Fruit fly (Drosophila melanogaster) whole organism, prepupa: ENCODE measurements around the gene CG12679.

Experiments used
- Blimp-1 ChIP-seq: fragments of 200-800 bp; sonication (Bioruptor generic); optimal IDR thresholded peaks from 3 replicates; lab custom pipeline; 2017; ENCODE audit warnings: missing biosample characterization, missing genetic modification characterization, mild to moderate bottlenecking, moderate library complexity, missing genetic modification reagents
- CG11294 ChIP-seq: fragments of 200-800 bp; sonication (Bioruptor generic); IDR thresholded peaks from 2 replicates; pipeline ENCODE4 v1.3.6; 2022; ENCODE audit warnings: missing biosample characterization, missing genetic modification characterization
- CG11762 ChIP-seq: fragments of 200-800 bp; sonication (Bioruptor generic); optimal IDR thresholded peaks from 3 replicates; lab custom pipeline; 2016; ENCODE audit warnings: missing biosample characterization, missing genetic modification characterization; ENCODE audit not compliant: insufficient read depth
- CG11902 ChIP-seq: fragments of 200-800 bp; sonication (Bioruptor generic); optimal IDR thresholded peaks from 3 replicates; lab custom pipeline; 2016; ENCODE audit warnings: missing biosample characterization, missing genetic modification characterization
- CG15336 ChIP-seq: fragments of 200-800 bp; sonication (Bioruptor generic); IDR thresholded peaks from 2 replicates; pipeline ENCODE4 v1.3.6; 2022; ENCODE audit warnings: missing biosample characterization, missing genetic modification characterization
- CG3032 ChIP-seq: fragments of 200-800 bp; optimal IDR thresholded peaks from 2 replicates; lab custom pipeline; 2019; ENCODE audit warnings: missing biosample characterization, mild to moderate bottlenecking, missing genetic modification characterization, moderate library complexity
- CG32006 ChIP-seq: fragments of 200-800 bp; sonication (Bioruptor generic); optimal IDR thresholded peaks from 3 replicates; lab custom pipeline; 2017; ENCODE audit warnings: missing biosample characterization, mild to moderate bottlenecking, missing genetic modification characterization
- CG3919 ChIP-seq: fragments of 200-800 bp; sonication (Bioruptor generic); optimal IDR thresholded peaks from 3 replicates; lab custom pipeline; 2016; ENCODE audit warnings: missing biosample characterization, missing genetic modification characterization
- CG4318 ChIP-seq: fragments of 200-800 bp; sonication (Bioruptor generic); optimal IDR thresholded peaks from 3 replicates; lab custom pipeline; 2017; ENCODE audit warnings: missing biosample characterization, mild to moderate bottlenecking, missing genetic modification characterization
- CG6163 ChIP-seq: fragments of 200-800 bp; sonication (Bioruptor generic); IDR thresholded peaks from 3 replicates; pipeline ENCODE4 v1.3.6; 2022; ENCODE audit warnings: missing biosample characterization, missing genetic modification characterization
- CG6854 ChIP-seq: fragments of 200-800 bp; sonication (Bioruptor generic); optimal IDR thresholded peaks from 2 replicates; lab custom pipeline; 2017; ENCODE audit warnings: missing biosample characterization, mild to moderate bottlenecking, missing genetic modification characterization
- CG7368 ChIP-seq: fragments of 200-800 bp; sonication (Bioruptor generic); optimal IDR thresholded peaks from 3 replicates; lab custom pipeline; 2016; ENCODE audit warnings: missing biosample characterization, missing genetic modification characterization
- CG8119 ChIP-seq: fragments of 200-800 bp; sonication (Bioruptor generic); IDR thresholded peaks from 3 replicates; pipeline ENCODE4 v1.3.6; 2022; ENCODE audit warnings: missing biosample characterization, missing genetic modification characterization
- Eip93F ChIP-seq: fragments of 200-800 bp; sonication (Bioruptor generic); optimal IDR thresholded peaks from 2 replicates; lab custom pipeline; 2016; ENCODE audit warnings: missing biosample characterization, mild to moderate bottlenecking, missing genetic modification characterization
- Ets96B ChIP-seq: fragments of 200-800 bp; optimal IDR thresholded peaks from 2 replicates; lab custom pipeline; 2019; ENCODE audit warnings: missing biosample characterization, mild to moderate bottlenecking, missing genetic modification characterization, moderate library complexity
- Gug ChIP-seq: fragments of 200-800 bp; sonication (Bioruptor generic); IDR thresholded peaks from 2 replicates; pipeline ENCODE4 v1.3.6; 2022; ENCODE audit warnings: missing biosample characterization, missing genetic modification characterization
- Hr38 ChIP-seq: sonication (Bioruptor generic); optimal IDR thresholded peaks from 2 replicates; lab custom pipeline; 2016; ENCODE audit warnings: missing biosample characterization, missing genetic modification characterization
- Hr39 ChIP-seq: fragments of 200-800 bp; sonication (Bioruptor generic); optimal IDR thresholded peaks from 2 replicates; lab custom pipeline; 2016; ENCODE audit warnings: missing biosample characterization, missing genetic modification characterization
- Lpt ChIP-seq: fragments of 200-800 bp; sonication (Bioruptor generic); optimal IDR thresholded peaks from 3 replicates; lab custom pipeline; 2016; ENCODE audit warnings: missing biosample characterization, missing genetic modification characterization
- Met ChIP-seq: fragments of 200-800 bp; sonication (Bioruptor generic); optimal IDR thresholded peaks from 3 replicates; lab custom pipeline; 2016; ENCODE audit warnings: missing biosample characterization, missing genetic modification characterization
- OdsH ChIP-seq: fragments of 200-800 bp; sonication (Bioruptor generic); optimal IDR thresholded peaks from 3 replicates; lab custom pipeline; 2016; ENCODE audit warnings: missing biosample characterization, missing genetic modification characterization
- Smox ChIP-seq: fragments of 200-800 bp; sonication (Bioruptor generic); optimal IDR thresholded peaks from 3 replicates; lab custom pipeline; 2016; ENCODE audit warnings: missing biosample characterization, missing genetic modification characterization
- Sox102F ChIP-seq: fragments of 200-800 bp; sonication (Bioruptor generic); optimal IDR thresholded peaks from 2 replicates; lab custom pipeline; 2016; ENCODE audit warnings: missing biosample characterization, mild to moderate bottlenecking, missing genetic modification characterization
- Sox15 ChIP-seq: fragments of 200-800 bp; sonication (Bioruptor generic); optimal IDR thresholded peaks from 3 replicates; lab custom pipeline; 2016; ENCODE audit warnings: missing biosample characterization, missing genetic modification characterization
- achi ChIP-seq: fragments of 200-800 bp; sonication (Bioruptor generic); optimal IDR thresholded peaks from 3 replicates; lab custom pipeline; 2016; ENCODE audit warnings: missing biosample characterization, missing genetic modification characterization
- dac ChIP-seq: fragments of 200-800 bp; sonication (Bioruptor generic); optimal IDR thresholded peaks from 2 replicates; lab custom pipeline; 2017; ENCODE audit warnings: missing biosample characterization, mild to moderate bottlenecking, missing genetic modification characterization
- dsx ChIP-seq: fragments of 200-800 bp; optimal IDR thresholded peaks from 3 replicates; lab custom pipeline; 2019; ENCODE audit warnings: missing biosample characterization, mild to moderate bottlenecking, missing genetic modification characterization, moderate library complexity; ENCODE audit not compliant: poor library complexity, severe bottlenecking
- eg ChIP-seq: fragments of 200-800 bp; sonication (Bioruptor generic); IDR thresholded peaks from 3 replicates; pipeline ENCODE4 v1.3.6; 2022; ENCODE audit warnings: missing biosample characterization, missing genetic modification characterization
- esn ChIP-seq: fragments of 200-800 bp; sonication (Bioruptor generic); optimal IDR thresholded peaks from 2 replicates; lab custom pipeline; 2016; ENCODE audit warnings: missing biosample characterization, mild to moderate bottlenecking, missing genetic modification characterization, moderate library complexity
- fd85E ChIP-seq: fragments of 200-800 bp; sonication (Bioruptor generic); optimal IDR thresholded peaks from 3 replicates; lab custom pipeline; 2016; ENCODE audit warnings: missing biosample characterization, missing genetic modification characterization
- fkh ChIP-seq: fragments of 200-800 bp; sonication (Bioruptor generic); optimal IDR thresholded peaks from 3 replicates; lab custom pipeline; 2017; ENCODE audit warnings: missing biosample characterization, mild to moderate bottlenecking, missing genetic modification characterization, moderate library complexity
- lz ChIP-seq: fragments of 200-800 bp; sonication (Bioruptor generic); optimal IDR thresholded peaks from 3 replicates; lab custom pipeline; 2016; ENCODE audit warnings: missing biosample characterization, missing genetic modification characterization
- pdm3 ChIP-seq: fragments of 200-800 bp; sonication (Bioruptor generic); optimal IDR thresholded peaks from 3 replicates; lab custom pipeline; 2016; ENCODE audit warnings: missing biosample characterization, missing genetic modification characterization
- salr ChIP-seq, 2 experiments: fragments of 200-800 bp; sonication (Bioruptor generic); optimal IDR thresholded peaks; 3 replicates each; lab custom pipeline; 2016 to 2018; ENCODE audit warnings: missing biosample characterization in 2 of 2, missing genetic modification characterization in 2 of 2, mild to moderate bottlenecking in 1 of 2
- spab ChIP-seq: fragments of 200-800 bp; sonication (Bioruptor generic); optimal IDR thresholded peaks from 2 replicates; lab custom pipeline; 2017; ENCODE audit warnings: missing biosample characterization, mild to moderate bottlenecking, missing genetic modification characterization, missing genetic modification reagents
- ss ChIP-seq, 2 experiments: fragments of 200-800 bp; sonication (Bioruptor generic); optimal IDR thresholded peaks; 2 replicates in 1 of 2; 3 replicates in 1 of 2; lab custom pipeline; 2017 to 2018; ENCODE audit warnings: mild to moderate bottlenecking in 2 of 2, missing biosample characterization in 2 of 2, missing genetic modification characterization in 2 of 2, moderate library complexity in 1 of 2
- svp ChIP-seq: fragments of 200-800 bp; sonication (Bioruptor generic); peaks from one replicate; lab custom pipeline; 2016; ENCODE audit warnings: missing biosample characterization, missing genetic modification characterization
- topi ChIP-seq: fragments of 200-800 bp; sonication (Bioruptor generic); optimal IDR thresholded peaks from 3 replicates; lab custom pipeline; 2016; ENCODE audit warnings: missing biosample characterization, missing genetic modification characterization

CG12679 gene

DNA sequence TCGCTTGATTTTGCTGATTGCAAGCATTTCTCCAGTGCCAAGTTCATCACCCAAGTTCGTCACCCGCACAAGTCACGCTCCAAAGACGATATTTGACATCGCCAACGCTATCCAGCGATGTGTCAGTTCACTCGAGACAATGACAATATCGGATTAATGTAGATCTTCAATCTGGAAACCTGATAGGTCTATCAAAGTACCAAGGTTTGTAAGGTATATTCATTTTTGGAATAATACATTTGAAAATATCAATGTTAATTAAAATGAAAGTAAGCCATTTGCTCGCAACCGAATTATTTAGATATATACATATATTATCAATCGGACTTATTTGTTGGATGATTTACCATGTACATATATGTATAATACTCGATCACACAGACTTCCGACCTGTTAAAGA lies 42.5 kb upstream of the CG12679 start, which contains the start of gene Obp19c:
Obp19c (minus strand) TSS at position 101 of the 400 bp plus-strand sequence.
- TF ChIP-seq Sox15 (GFP tag; lab: Kevin White, UChicago) (no peak), CG6854 (GFP tag; lab: Kevin White, UChicago) (no peak), eg (GFP tag; lab: Robert Waterston, UW) (no peak), Hr38 (GFP tag; lab: Kevin White, UChicago) (no peak), CG11294 (GFP tag; lab: Robert Waterston, UW) (no peak), CG11762 (no peak), topi (GFP tag; lab: Kevin White, UChicago) (no peak), lz (GFP tag; lab: Kevin White, UChicago) (no peak), CG3919 (GFP tag; lab: Kevin White, UChicago) (no peak), CG8119 (no peak), Gug (GFP tag; lab: Robert Waterston, UW) (no peak), CG6163 (GFP tag; lab: Robert Waterston, UW) (no peak), fd85E (GFP tag; lab: Kevin White, UChicago) (no peak)

DNA sequence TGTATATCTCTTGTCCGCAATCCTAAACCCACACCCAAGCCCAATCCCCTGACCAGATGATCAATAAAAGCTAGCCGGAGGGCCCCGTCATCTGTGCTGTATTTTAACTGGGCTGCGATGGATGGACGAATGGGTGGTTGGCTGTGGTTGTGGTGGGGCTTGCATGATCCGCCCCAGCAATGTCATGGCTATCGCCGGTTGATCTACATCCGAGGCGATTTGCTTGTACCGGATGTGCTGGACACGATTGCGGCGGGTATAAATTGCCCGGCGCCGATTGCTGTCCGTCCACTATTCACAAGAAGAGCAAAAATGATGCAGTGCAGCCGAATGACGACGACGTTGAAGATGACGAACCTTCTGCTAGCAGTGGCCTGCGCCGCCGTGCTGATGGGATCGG lies 40.1 kb upstream of the CG12679 start, which contains the start of gene Obp19b:
Obp19b (plus strand) TSS at position 301 of the 400 bp plus-strand sequence.
- TF ChIP-seq Eip93F (GFP tag; lab: Kevin White, UChicago) = no peak
- no peak for TF ChIP-seq Met (GFP tag; lab: Kevin White, UChicago)
- no peak for TF ChIP-seq CG7368
- TF ChIP-seq Sox102F = no peak
- TF ChIP-seq CG15336 (GFP tag; lab: Robert Waterston, UW) = no peak
- TF ChIP-seq esn (GFP tag; lab: Kevin White, UChicago) = no peak
- TF ChIP-seq CG4318 (GFP tag; lab: Kevin White, UChicago) = no peak
- no peak for TF ChIP-seq Smox (GFP tag; lab: Kevin White, UChicago)
- no peak for TF ChIP-seq eg (GFP tag; lab: Robert Waterston, UW)
- no peak for TF ChIP-seq dac
- no peak for TF ChIP-seq ss (GFP tag; optimal IDR thresholded peaks at IDR 0.05; lab: Kevin White, UChicago)
- no peak for TF ChIP-seq achi (GFP tag; lab: Kevin White, UChicago)
- TF ChIP-seq fkh (GFP tag; lab: Kevin White, UChicago) = no peak
- TF ChIP-seq Gug (GFP tag; lab: Robert Waterston, UW) = no peak
- TF ChIP-seq, all 60 proteins: peak for 0

DNA sequence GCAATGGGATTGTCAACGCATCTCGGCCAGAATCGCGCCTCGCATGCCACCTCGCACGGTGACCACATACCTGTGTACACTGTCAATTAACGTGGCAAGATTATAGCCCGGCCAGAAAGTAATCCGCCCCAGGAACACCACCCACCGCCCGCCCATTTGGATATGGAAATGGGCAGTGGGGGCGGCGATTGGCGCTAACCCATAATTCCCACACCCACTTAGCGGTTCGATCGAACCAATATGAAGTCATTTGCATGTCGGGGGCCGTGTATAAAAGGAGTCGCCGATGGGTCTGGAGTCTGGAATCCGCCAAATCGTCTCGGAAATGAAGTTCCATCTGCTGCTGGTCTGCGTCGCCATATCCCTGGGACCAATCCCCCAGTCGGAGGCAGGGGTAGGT lies 39.1 kb upstream of the CG12679 start, which contains the start of gene Obp19a:
Obp19a (plus strand) TSS at position 301 of the 400 bp plus-strand sequence.
- TF ChIP-seq Blimp-1 (GFP tag; lab: Kevin White, UChicago) = no peak
- no peak for TF ChIP-seq fkh (GFP tag; lab: Kevin White, UChicago)
- no peak for TF ChIP-seq CG7368
- no peak for TF ChIP-seq dsx
- no peak for TF ChIP-seq Hr39 (GFP tag; lab: Kevin White, UChicago)
- TF ChIP-seq dac = no peak
- no peak for TF ChIP-seq CG3919 (GFP tag; lab: Kevin White, UChicago)
- no peak for TF ChIP-seq CG6854 (GFP tag; lab: Kevin White, UChicago)
- TF ChIP-seq esn (GFP tag; lab: Kevin White, UChicago) = no peak
- no peak for TF ChIP-seq Lpt (GFP tag; lab: Kevin White, UChicago)
- no peak for TF ChIP-seq CG3032
- TF ChIP-seq Ets96B (tag; lab: Kevin White, UChicago) = no peak
- no peak for TF ChIP-seq svp (GFP tag; lab: Kevin White, UChicago)
- no peak for TF ChIP-seq pdm3
- TF ChIP-seq CG6163 (GFP tag; lab: Robert Waterston, UW) = no peak

DNA sequence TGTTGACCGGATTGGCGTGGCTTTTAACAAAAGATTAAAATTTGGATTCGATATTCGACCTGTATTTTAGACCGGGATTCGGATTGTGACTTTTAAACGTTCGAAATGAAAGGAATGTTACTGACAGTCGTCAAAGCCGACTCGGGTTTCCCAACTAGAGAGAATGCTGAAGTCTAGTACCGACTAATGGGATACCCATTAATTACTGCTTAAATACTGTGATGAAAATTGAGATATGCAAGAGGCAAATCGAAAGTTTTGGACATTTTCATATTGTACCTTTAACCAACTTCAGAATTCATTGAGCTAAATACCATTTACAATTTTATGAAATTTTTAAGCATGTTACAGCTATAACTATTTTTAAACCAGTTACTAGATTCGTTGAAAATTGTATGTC lies 37.8 kb upstream of the CG12679 start, which contains the start of gene CG15458:
CG15458 (minus strand) TSS at position 101 of the 400 bp plus-strand sequence.
- no peak for TF ChIP-seq CG11294 (GFP tag; lab: Robert Waterston, UW)
- no peak for TF ChIP-seq spab (GFP tag; lab: Kevin White, UChicago)
- TF ChIP-seq CG11902 (GFP tag; lab: Kevin White, UChicago) = no peak
- no peak for TF ChIP-seq Hr39 (GFP tag; lab: Kevin White, UChicago)
- TF ChIP-seq CG8119 = no peak
- no peak for TF ChIP-seq CG32006 (GFP tag; lab: Kevin White, UChicago)
- no peak for TF ChIP-seq OdsH
- TF ChIP-seq CG6854 (GFP tag; lab: Kevin White, UChicago) = no peak
- no peak for TF ChIP-seq Hr38 (GFP tag; lab: Kevin White, UChicago)
- no peak for TF ChIP-seq pdm3
- TF ChIP-seq fd85E (GFP tag; lab: Kevin White, UChicago) = no peak
- TF ChIP-seq CG15336 (GFP tag; lab: Robert Waterston, UW) = no peak
- TF ChIP-seq salr (GFP tag; optimal IDR thresholded peaks at IDR 0.05; lab: Kevin White, UChicago) = no peak
- TF ChIP-seq dsx = no peak
- no peak for TF ChIP-seq CG11762
- TF ChIP-seq CG3032 = no peak
- TF ChIP-seq, all 60 proteins: peak for 0
